Worm (Caenorhabditis elegans) whole organism, L2 larva: ENCODE data around the gene F37B4.15.

Experiments used
- F13H6.1 ChIP-seq: sonication (generic microtip); optimal IDR thresholded peaks from 2 replicates; lab custom pipeline; 2016; ENCODE audit warnings: missing genetic modification characterization, missing compliant biosample characterization
- R02D3.7 ChIP-seq: fragments of 150-350 bp; optimal IDR thresholded peaks from 2 replicates; lab custom pipeline; 2014; ENCODE audit warnings: missing biosample characterization, missing genetic modification characterization
- aly-2 ChIP-seq: fragments of 150-350 bp; optimal IDR thresholded peaks from 2 replicates; lab custom pipeline; 2014; ENCODE audit warnings: missing biosample characterization, missing genetic modification characterization
- ama-1 ChIP-seq: fragments of 150-350 bp; optimal IDR thresholded peaks from 2 replicates; lab custom pipeline; 2018; ENCODE audit warnings: inconsistent platforms
- mbf-1 ChIP-seq: sonication (generic microtip); optimal IDR thresholded peaks from 2 replicates; lab custom pipeline; 2017; ENCODE audit warnings: missing biosample characterization, missing genetic modification characterization
- nhr-10 ChIP-seq: sonication (generic microtip); optimal IDR thresholded peaks from 2 replicates; lab custom pipeline; 2017; ENCODE audit warnings: missing biosample characterization, missing genetic modification characterization
- nhr-12 ChIP-seq: fragments of 150-350 bp; optimal IDR thresholded peaks from 2 replicates; lab custom pipeline; 2014; ENCODE audit warnings: missing biosample characterization, missing genetic modification characterization
- nhr-237 ChIP-seq: fragments of 150-350 bp; optimal IDR thresholded peaks from 2 replicates; lab custom pipeline; 2014; ENCODE audit warnings: missing biosample characterization, missing genetic modification characterization
- skn-1 ChIP-seq: sonication (generic microtip); optimal IDR thresholded peaks from 2 replicates; lab custom pipeline; 2017; ENCODE audit warnings: missing biosample characterization, missing genetic modification characterization
- snpc-4 ChIP-seq: fragments of 150-350 bp; optimal IDR thresholded peaks from 2 replicates; lab custom pipeline; 2014; ENCODE audit warnings: missing biosample characterization, missing genetic modification characterization
- unc-39 ChIP-seq: fragments of 150-350 bp; optimal IDR thresholded peaks from 2 replicates; lab custom pipeline; 2014; ENCODE audit warnings: missing biosample characterization, missing genetic modification characterization
- unc-62 ChIP-seq: fragments of 150-350 bp; optimal IDR thresholded peaks from 2 replicates; lab custom pipeline; 2014; ENCODE audit warnings: missing biosample characterization, missing genetic modification reagents, missing genetic modification characterization

- TF ChIP-seq snpc-4: no peak
- TF ChIP-seq nhr-10 (tag; lab: Kevin White, UChicago): no peak
- TF ChIP-seq mbf-1 (tag; lab: Kevin White, UChicago): no peak
- no peak for TF ChIP-seq ama-1 (lab: Kevin White, UChicago)
- no peak for TF ChIP-seq unc-39 (tag; lab: Kevin White, UChicago)
- no peak for TF ChIP-seq skn-1 (tag; lab: Kevin White, UChicago)
- TF ChIP-seq R02D3.7 (tag; lab: Kevin White, UChicago): no peak
- TF ChIP-seq F13H6.1 (tag; lab: Kevin White, UChicago): no peak
- no peak for TF ChIP-seq nhr-12 (tag; lab: Kevin White, UChicago)
- TF ChIP-seq aly-2 (tag; lab: Kevin White, UChicago): no peak
- no peak for TF ChIP-seq unc-62 (GFP tag; lab: Kevin White, UChicago)
- TF ChIP-seq nhr-237 (tag; lab: Kevin White, UChicago): no peak
Measured at ce11 chrV:2870127-2870526, 21.9 kb upstream of the F37B4.15 start, which contains the start of gene srh-243.
